Fruit fly (Drosophila melanogaster): ENCODE results near the gene osa.
"Not testable (repeated sequence)": the region's sequence is repeated elsewhere in the genome, so short reads cannot be mapped to it uniquely, and the experiment has no call there.

The osa gene

dm6 chr3R:17718051-17718693 lies at the start of gene osa:
Gene osa, minus strand, starts transcription at chr3R:17718350.
- TF ChIP-seq noc (tag; optimal IDR thresholded peaks at IDR 0.05), result peak; percentile 24

- not testable (repeated sequence) for TF ChIP-seq noc (tag; optimal IDR thresholded peaks at IDR 0.05)
Observed at dm6 chr3R:17763088-17763487, 44.9 kb upstream of the osa start, which contains the start of gene TyrR. Gene TyrR, minus strand, starts transcription at chr3R:17763188.

dm6 chr3R:17762261-17762660 lies 44.1 kb upstream of the osa start:
- no peak for TF ChIP-seq noc (tag; optimal IDR thresholded peaks at IDR 0.05)

dm6 chr3R:17759773-17760476 lies 41.8 kb upstream of the osa start:
- TF ChIP-seq noc (tag; optimal IDR thresholded peaks at IDR 0.05), result peak; percentile 80

dm6 chr3R:17758905-17759304 lies 40.8 kb upstream of the osa start:
- peak; percentile 15 for TF ChIP-seq noc (tag; optimal IDR thresholded peaks at IDR 0.05)

- TF ChIP-seq noc (tag; optimal IDR thresholded peaks at IDR 0.05), result no peak
Observed at dm6 chr3R:17742542-17742941, 24.4 kb upstream of the osa start.

dm6 chr3R:17736311-17736710 lies 18.2 kb upstream of the osa start, which contains the start of gene TyrRII:
Gene TyrRII, plus strand, starts transcription at chr3R:17736611.
- TF ChIP-seq noc (tag; optimal IDR thresholded peaks at IDR 0.05), result no peak

- TF ChIP-seq noc (tag; optimal IDR thresholded peaks at IDR 0.05), result no peak
Observed at dm6 chr3R:17733261-17733660, 15.1 kb upstream of the osa start, which contains the start of gene CG14321. Gene CG14321, plus strand, starts transcription at chr3R:17733598.

- TF ChIP-seq noc (tag; optimal IDR thresholded peaks at IDR 0.05), result no peak
Observed at dm6 chr3R:17725558-17725957, 7.4 kb upstream of the osa start, which contains the start of gene Lgr1. Gene Lgr1, plus strand, starts transcription at chr3R:17725777.

- no peak for TF ChIP-seq noc (tag; optimal IDR thresholded peaks at IDR 0.05)
Observed at dm6 chr3R:17724963-17725362, 6.8 kb upstream of the osa start, which contains the start of gene Atg8b. Gene Atg8b, minus strand, starts transcription at chr3R:17725063.

dm6 chr3R:17718760-17719625 lies 843 bp upstream of the osa start, which contains the start of gene Pxt:
Gene Pxt, plus strand, starts transcription at chr3R:17719454.
- no peak for TF ChIP-seq noc (tag; optimal IDR thresholded peaks at IDR 0.05)

- no peak for TF ChIP-seq noc (tag; optimal IDR thresholded peaks at IDR 0.05)
Observed at dm6 chr3R:17716858-17717596, 1.1 kb downstream of the osa start.

- no peak for TF ChIP-seq noc (tag; optimal IDR thresholded peaks at IDR 0.05)
Observed at dm6 chr3R:17714773-17715344, 3.3 kb downstream of the osa start.

dm6 chr3R:17714370-17714769 lies 3.8 kb downstream of the osa start:
- TF ChIP-seq noc (tag; optimal IDR thresholded peaks at IDR 0.05), result peak; percentile 6
